Fruit fly (Drosophila melanogaster) whole organism, embryonic: ENCODE results near the gene alphaTub67C.

Experiments
- Atf3 ChIP-seq: fragments of 200-800 bp; sonication (Bioruptor generic); optimal IDR thresholded peaks from 3 replicates; lab custom pipeline; 2016; ENCODE audit warnings: missing biosample characterization, missing genetic modification characterization
- B-H1 ChIP-seq: fragments of 200-800 bp; sonication (Bioruptor generic); IDR thresholded peaks from 3 replicates; pipeline ENCODE4 v1.3.6; 2022; ENCODE audit warnings: missing biosample characterization, missing genetic modification characterization
- CG1024 ChIP-seq: fragments of 200-800 bp; sonication (Bioruptor generic); IDR thresholded peaks from 2 replicates; pipeline ENCODE4 v1.3.6; 2022; ENCODE audit warnings: missing biosample characterization, missing genetic modification characterization
- CG10462 ChIP-seq: fragments of 200-800 bp; sonication (Bioruptor generic); optimal IDR thresholded peaks from 2 replicates; lab custom pipeline; 2016; ENCODE audit warnings: missing biosample characterization, missing genetic modification characterization
- CG12942 ChIP-seq: fragments of 200-800 bp; sonication (Bioruptor generic); optimal IDR thresholded peaks from 3 replicates; lab custom pipeline; 2016; ENCODE audit warnings: missing biosample characterization, missing genetic modification characterization
- CG1529 ChIP-seq: fragments of 200-800 bp; sonication (Bioruptor generic); optimal IDR thresholded peaks from 3 replicates; lab custom pipeline; 2018; ENCODE audit warnings: missing biosample characterization, missing genetic modification characterization
- CG1602 ChIP-seq: fragments of 200-800 bp; sonication (Bioruptor generic); optimal IDR thresholded peaks from 3 replicates; lab custom pipeline; 2016; ENCODE audit warnings: missing biosample characterization, missing genetic modification characterization
- CG1603 ChIP-seq: fragments of 200-800 bp; sonication (Bioruptor generic); optimal IDR thresholded peaks from 2 replicates; lab custom pipeline; 2019; ENCODE audit warnings: missing biosample characterization, mild to moderate bottlenecking, missing genetic modification characterization, moderate library complexity
- CG17802 ChIP-seq: fragments of 200-800 bp; sonication (Bioruptor generic); optimal IDR thresholded peaks from 2 replicates; lab custom pipeline; 2018; ENCODE audit warnings: missing biosample characterization, mild to moderate bottlenecking, missing genetic modification characterization, moderate library complexity
- CG18619 ChIP-seq: fragments of 200-800 bp; sonication (Bioruptor generic); optimal IDR thresholded peaks from 3 replicates; lab custom pipeline; 2017; ENCODE audit warnings: missing biosample characterization, mild to moderate bottlenecking, missing genetic modification characterization
- CG2202 ChIP-seq: fragments of 200-800 bp; sonication (Bioruptor generic); optimal IDR thresholded peaks from 2 replicates; lab custom pipeline; 2018; ENCODE audit warnings: missing biosample characterization, mild to moderate bottlenecking, missing genetic modification characterization
- CG3407 ChIP-seq: fragments of 200-800 bp; sonication (Bioruptor generic); optimal IDR thresholded peaks from 2 replicates; lab custom pipeline; 2018; ENCODE audit warnings: missing biosample characterization, mild to moderate bottlenecking, missing genetic modification characterization
- CG4424 ChIP-seq: fragments of 200-800 bp; sonication (Bioruptor generic); optimal IDR thresholded peaks from 3 replicates; lab custom pipeline; 2016; ENCODE audit warnings: missing biosample characterization, missing genetic modification characterization
- CG4707 ChIP-seq: fragments of 200-800 bp; sonication (Bioruptor generic); optimal IDR thresholded peaks from 2 replicates; lab custom pipeline; 2018; ENCODE audit warnings: missing biosample characterization, mild to moderate bottlenecking, missing genetic modification characterization, moderate library complexity
- CG6765 ChIP-seq: fragments of 200-800 bp; sonication (Bioruptor generic); optimal IDR thresholded peaks from 3 replicates; lab custom pipeline; 2017; ENCODE audit warnings: missing biosample characterization, mild to moderate bottlenecking, missing genetic modification characterization
- CG7745 ChIP-seq: fragments of 200-800 bp; sonication (Bioruptor generic); optimal IDR thresholded peaks from 2 replicates; lab custom pipeline; 2018; ENCODE audit warnings: missing biosample characterization, mild to moderate bottlenecking, missing genetic modification characterization, moderate library complexity
- CG9727 ChIP-seq: fragments of 200-800 bp; sonication (Bioruptor generic); optimal IDR thresholded peaks from 3 replicates; lab custom pipeline; 2017; ENCODE audit warnings: missing biosample characterization, mild to moderate bottlenecking, missing genetic modification characterization
- Chrac-16 ChIP-seq: fragments of 200-800 bp; sonication (Bioruptor generic); optimal IDR thresholded peaks from 3 replicates; lab custom pipeline; 2016; ENCODE audit warnings: missing biosample characterization, missing genetic modification characterization
- Dad ChIP-seq: fragments of 200-800 bp; sonication (Bioruptor generic); optimal IDR thresholded peaks from 3 replicates; lab custom pipeline; 2016; ENCODE audit warnings: missing biosample characterization, missing genetic modification characterization
- Dip2 ChIP-seq: fragments of 200-800 bp; sonication (Bioruptor generic); IDR thresholded peaks from 2 replicates; pipeline ENCODE4 v1.3.6; 2022; ENCODE audit warnings: missing biosample characterization, missing genetic modification characterization
- ERR ChIP-seq: fragments of 200-800 bp; sonication (Bioruptor generic); optimal IDR thresholded peaks from 2 replicates; lab custom pipeline; 2016; ENCODE audit warnings: missing biosample characterization, missing genetic modification characterization
- Fer2 ChIP-seq: fragments of 200-800 bp; sonication (Bioruptor generic); optimal IDR thresholded peaks from 2 replicates; lab custom pipeline; 2018; ENCODE audit warnings: missing biosample characterization, mild to moderate bottlenecking, missing genetic modification characterization, moderate library complexity
- Hmr ChIP-seq: fragments of 200-800 bp; sonication (Bioruptor generic); optimal IDR thresholded peaks from 3 replicates; lab custom pipeline; 2017; ENCODE audit warnings: mild to moderate bottlenecking, missing biosample characterization, missing genetic modification reagents, missing genetic modification characterization
- Ravus ChIP-seq: fragments of 200-800 bp; sonication (Bioruptor generic); IDR thresholded peaks from 2 replicates; pipeline ENCODE4 v1.3.6; 2022; ENCODE audit warnings: missing biosample characterization, missing genetic modification characterization
- Xrp1 ChIP-seq: fragments of 200-800 bp; sonication (Bioruptor generic); IDR thresholded peaks from 2 replicates; pipeline ENCODE4 v1.3.6; 2022; ENCODE audit warnings: missing biosample characterization, missing genetic modification characterization
- YL-1 ChIP-seq: fragments of 200-800 bp; sonication (Bioruptor generic); optimal IDR thresholded peaks from 3 replicates; lab custom pipeline; 2017; ENCODE audit warnings: missing biosample characterization, mild to moderate bottlenecking, missing genetic modification characterization
- amos ChIP-seq: fragments of 200-800 bp; sonication (Bioruptor generic); IDR thresholded peaks from 2 replicates; pipeline ENCODE4 v1.3.6; 2022; ENCODE audit warnings: missing biosample characterization, missing genetic modification characterization; ENCODE audit not compliant: partially characterized antibody
- aop ChIP-seq: fragments of 200-800 bp; sonication (Bioruptor generic); IDR thresholded peaks from 2 replicates; pipeline ENCODE4 v1.3.6; 2022; ENCODE audit warnings: missing biosample characterization, missing genetic modification characterization
- ash1 ChIP-seq: fragments of 200-800 bp; sonication (Bioruptor generic); optimal IDR thresholded peaks from 2 replicates; lab custom pipeline; 2018; ENCODE audit warnings: missing biosample characterization, mild to moderate bottlenecking, missing genetic modification characterization
- az2 ChIP-seq: fragments of 200-800 bp; sonication (Bioruptor generic); optimal IDR thresholded peaks from 3 replicates; lab custom pipeline; 2016; ENCODE audit warnings: missing biosample characterization, missing genetic modification characterization
- cwo ChIP-seq: fragments of 200-800 bp; sonication (Bioruptor generic); optimal IDR thresholded peaks from 3 replicates; lab custom pipeline; 2017; ENCODE audit warnings: missing biosample characterization, missing genetic modification characterization, mild to moderate bottlenecking, moderate library complexity, missing genetic modification reagents
- fd3F ChIP-seq: fragments of 200-800 bp; sonication (Bioruptor generic); optimal IDR thresholded peaks from 2 replicates; lab custom pipeline; 2018; ENCODE audit warnings: missing biosample characterization, mild to moderate bottlenecking, missing genetic modification characterization, moderate library complexity
- fu2 ChIP-seq: fragments of 200-800 bp; sonication (Bioruptor generic); optimal IDR thresholded peaks from 2 replicates; lab custom pipeline; 2016; ENCODE audit warnings: missing biosample characterization, missing genetic modification characterization
- hth ChIP-seq: fragments of >200 bp; optimal IDR thresholded peaks from 2 replicates; lab custom pipeline; 2017; ENCODE audit warnings: inconsistent platforms
- insv ChIP-seq, 2 experiments: fragments of 200-800 bp; sonication (Bioruptor generic); optimal IDR thresholded peaks; 3 replicates each; lab custom pipeline; 2016 to 2018; ENCODE audit warnings: missing biosample characterization in 2 of 2, missing genetic modification characterization in 2 of 2
- kay ChIP-seq: fragments of 200-800 bp; sonication (Bioruptor generic); optimal IDR thresholded peaks from 2 replicates; lab custom pipeline; 2016; ENCODE audit warnings: missing biosample characterization, missing genetic modification characterization
- lab ChIP-seq: fragments of 200-800 bp; sonication (Bioruptor generic); optimal IDR thresholded peaks from 3 replicates; lab custom pipeline; 2017; ENCODE audit warnings: missing biosample characterization, missing genetic modification characterization, mild to moderate bottlenecking, moderate library complexity, missing genetic modification reagents
- lilli ChIP-seq: fragments of 200-800 bp; sonication (Bioruptor generic); optimal IDR thresholded peaks from 3 replicates; lab custom pipeline; 2016; ENCODE audit warnings: missing biosample characterization, missing genetic modification characterization
- nerfin-2 ChIP-seq: fragments of 200-800 bp; sonication (Bioruptor generic); IDR thresholded peaks from 2 replicates; pipeline ENCODE4 v1.3.6; 2022; ENCODE audit warnings: missing biosample characterization, missing genetic modification characterization; ENCODE audit not compliant: partially characterized antibody
- pnt ChIP-seq: fragments of 200-800 bp; sonication (Bioruptor generic); optimal IDR thresholded peaks from 3 replicates; lab custom pipeline; 2016; ENCODE audit warnings: missing biosample characterization, missing genetic modification characterization
- prd ChIP-seq, 3 experiments: fragments of >200 bp in 2 of 3; fragments of 200-800 bp in 1 of 3; sonication (Bioruptor generic) in 1 of 3; optimal IDR thresholded peaks in 2 of 3; IDR thresholded peaks in 1 of 3; 2 replicates in 2 of 3; 3 replicates in 1 of 3; pipeline versions ENCODE4 v1.3.6 to Lab custom; 2017 to 2022; ENCODE audit warnings: missing biosample characterization in 1 of 3, missing genetic modification characterization in 1 of 3
- pros ChIP-seq: fragments of 200-800 bp; sonication (Bioruptor generic); optimal IDR thresholded peaks from 3 replicates; lab custom pipeline; 2019; ENCODE audit warnings: missing biosample characterization, mild to moderate bottlenecking, missing genetic modification characterization, moderate library complexity
- pum ChIP-seq: fragments of 200-800 bp; sonication (Bioruptor generic); optimal IDR thresholded peaks from 2 replicates; lab custom pipeline; 2016; ENCODE audit warnings: missing biosample characterization, missing genetic modification characterization
- run ChIP-seq: fragments of 200-800 bp; sonication (Bioruptor generic); optimal IDR thresholded peaks from 3 replicates; lab custom pipeline; 2018; ENCODE audit warnings: missing biosample characterization, mild to moderate bottlenecking, missing genetic modification characterization
- trem ChIP-seq: fragments of 200-800 bp; optimal IDR thresholded peaks from 3 replicates; lab custom pipeline; 2019; ENCODE audit warnings: missing biosample characterization, mild to moderate bottlenecking, missing genetic modification characterization, moderate library complexity
- vfl ChIP-seq: fragments of 200-800 bp; sonication (Bioruptor generic); optimal IDR thresholded peaks from 2 replicates; lab custom pipeline; 2016; ENCODE audit warnings: missing biosample characterization, missing genetic modification characterization
- zen2 ChIP-seq: fragments of 200-800 bp; sonication (Bioruptor generic); IDR thresholded peaks from 3 replicates; pipeline ENCODE4 v1.3.6; 2022; ENCODE audit warnings: missing biosample characterization, missing genetic modification characterization; ENCODE audit not compliant: partially characterized antibody

The alphaTub67C gene

DNA sequence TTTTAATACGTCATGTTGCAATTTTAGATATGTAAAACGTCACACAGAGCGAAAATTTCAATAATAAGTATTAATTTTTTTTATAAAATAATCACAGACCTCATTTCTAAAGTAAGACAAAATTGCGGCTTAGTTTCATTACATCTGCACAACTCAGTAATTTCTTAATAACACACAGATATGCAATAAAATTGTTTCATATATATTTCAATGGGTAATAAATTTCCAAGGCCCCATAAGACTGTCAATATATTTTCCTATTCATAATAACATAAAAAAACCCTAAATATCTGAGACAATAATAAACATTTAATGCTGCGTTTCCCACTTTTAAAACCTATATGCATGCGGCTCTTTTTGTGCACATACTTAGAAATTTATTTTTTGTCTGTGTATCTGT is 14.6 kb downstream of the alphaTub67C start (continued):
- TF ChIP-seq CG4424 (GFP tag; lab: Kevin White, UChicago) (peak; percentile 14), cwo (GFP tag; lab: Kevin White, UChicago) (no peak), fu2 (GFP tag; lab: Kevin White, UChicago) (no peak), CG2202 (tag; lab: Kevin White, UChicago) (no peak), CG17802 (tag; lab: Kevin White, UChicago) (no peak), aop (GFP tag; lab: Robert Waterston, UW) (no peak), lilli (GFP tag; lab: Kevin White, UChicago) (peak; percentile 13), prd (optimal IDR thresholded peaks at IDR 0.05; lab: Kevin White, UChicago) (no peak), prd (GFP tag; IDR thresholded peaks at IDR 0.05; lab: Robert Waterston, UW) (0 out of 3 replicates have a peak, but pooled peaks have one; percentile 11), hth (lab: Kevin White, UChicago) (no peak), trem (no peak), Ravus (GFP tag; lab: Robert Waterston, UW) (no peak), az2 (GFP tag; lab: Kevin White, UChicago) (peak; percentile 4), CG6765 (peak; percentile 6), CG10462 (no peak), fd3F (peak; percentile 14), nerfin-2 (GFP tag; lab: Robert Waterston, UW) (no peak), Dad (GFP tag; lab: Kevin White, UChicago) (no peak), ERR (GFP tag; lab: Kevin White, UChicago) (no peak), CG3407 (GFP tag; lab: Kevin White, UChicago) (no peak), CG1024 (GFP tag; lab: Robert Waterston, UW) (no peak)

DNA sequence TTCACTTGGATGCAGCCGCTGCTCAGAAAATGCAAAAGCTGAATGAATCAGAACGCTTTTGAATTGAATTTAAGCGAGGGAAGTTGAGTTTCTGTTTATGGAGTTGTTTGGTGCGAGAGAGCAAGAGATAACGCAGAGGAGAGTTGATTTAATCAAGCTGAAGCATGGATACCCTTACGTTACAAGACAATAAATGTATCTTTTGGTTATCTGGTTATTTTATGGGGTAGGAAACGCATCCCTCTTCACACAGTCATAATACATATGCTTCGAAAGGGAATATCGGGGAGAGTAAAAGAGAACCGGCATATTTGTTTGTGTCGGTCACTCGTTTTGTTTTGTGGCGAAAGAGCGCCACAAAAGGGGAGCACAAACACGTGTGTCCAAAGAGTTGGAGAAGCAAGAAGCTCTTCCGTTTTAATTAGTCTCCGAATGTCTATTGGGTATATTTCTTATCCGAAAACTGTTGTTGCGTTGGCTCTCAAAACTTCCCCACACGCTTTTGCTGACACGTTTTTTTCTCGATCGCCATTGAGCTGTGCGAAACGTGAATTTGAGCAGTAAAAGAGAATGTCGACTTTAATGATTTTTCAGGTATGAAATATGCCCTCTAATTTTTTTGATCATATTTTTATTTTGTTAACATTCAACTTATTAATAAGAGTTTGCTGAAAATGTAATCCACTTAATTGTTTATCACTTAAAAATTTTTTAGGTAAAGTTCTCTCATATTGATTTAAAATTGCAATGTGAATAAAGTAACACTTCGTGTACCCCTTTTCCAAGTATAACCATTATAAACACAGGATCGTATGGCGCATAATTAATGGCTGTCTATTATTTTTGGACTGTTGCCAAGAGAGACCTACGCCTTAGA is 15.8 kb downstream of the alphaTub67C start, which contains the start of gene Prps:
Prps (minus strand) TSS at position 51 of the 877 bp plus-strand sequence.
- peak; percentile 93 for TF ChIP-seq lab (GFP tag; lab: Kevin White, UChicago)
- TF ChIP-seq ash1 (GFP tag; lab: Kevin White, UChicago) = peak; percentile 16
- TF ChIP-seq B-H1 = peak; percentile 62; the same call in 2 of the 3 replicates
- TF ChIP-seq CG9727 (GFP tag; lab: Kevin White, UChicago) = peak; percentile 50
- TF ChIP-seq CG1024 (GFP tag; lab: Robert Waterston, UW) = peak; percentile 74; the same call in 1 of the 2 replicates
- TF ChIP-seq pum (GFP tag; lab: Kevin White, UChicago) = peak; percentile 72
- TF ChIP-seq zen2 (GFP tag; lab: Robert Waterston, UW) = no peak
- TF ChIP-seq pros = peak; percentile 61
- TF ChIP-seq Xrp1 (GFP tag; lab: Robert Waterston, UW) = peak; percentile 84
- TF ChIP-seq kay (GFP tag; lab: Kevin White, UChicago) = peak; percentile 75
- TF ChIP-seq CG12942 (GFP tag; lab: Kevin White, UChicago) = peak; percentile 67
- TF ChIP-seq Atf3 = peak; percentile 35
- no peak for TF ChIP-seq insv (GFP tag; optimal IDR thresholded peaks at IDR 0.05; lab: Kevin White, UChicago)
- TF ChIP-seq CG1603 (tag; lab: Kevin White, UChicago) = peak; percentile 85
- TF ChIP-seq CG1602 = peak; percentile 46
- TF ChIP-seq amos (GFP tag; lab: Robert Waterston, UW) = no peak
- TF ChIP-seq Chrac-16 (GFP tag; lab: Kevin White, UChicago) = peak; percentile 63
- peak; percentile 52 for TF ChIP-seq CG18619 (GFP tag; lab: Kevin White, UChicago)
- no peak for TF ChIP-seq CG4707
- no peak for TF ChIP-seq CG7745 (tag; lab: Kevin White, UChicago)
- TF ChIP-seq CG10462 = no peak
- no peak for TF ChIP-seq nerfin-2 (GFP tag; lab: Robert Waterston, UW)
- TF ChIP-seq Hmr (GFP tag; lab: Kevin White, UChicago) = peak; percentile 76
- TF ChIP-seq pnt (GFP tag; lab: Kevin White, UChicago) = peak; percentile 74
- TF ChIP-seq CG1529 (GFP tag; lab: Kevin White, UChicago) = peak; percentile 15
- peak; percentile 29 for TF ChIP-seq YL-1 (GFP tag; lab: Kevin White, UChicago)
- peak; percentile 59 for TF ChIP-seq run
- TF ChIP-seq Dip2 (GFP tag; lab: Robert Waterston, UW) = no peak
- peak; percentile 64 for TF ChIP-seq vfl (GFP tag; lab: Kevin White, UChicago)
- peak; percentile 5 for TF ChIP-seq Fer2 (tag; lab: Kevin White, UChicago)
